Worm (Caenorhabditis elegans): Measurements from ENCODE around the gene ugt-4.

ugt-4 gene

ce11 chrV:12787026-12787425 is 8.1 kb downstream of the ugt-4 start, which contains the start of gene fkb-4:
TSS of gene fkb-4 (minus strand) at chrV:12787126.
- peak; percentile 35 for TF ChIP-seq blmp-1 (tag; optimal IDR thresholded peaks at IDR 0.05)
- no peak for TF ChIP-seq isw-1 (GFP tag; IDR thresholded peaks at IDR 0.05)
- no peak for TF ChIP-seq mab-9 (GFP tag; IDR thresholded peaks at IDR 0.05)
- TF ChIP-seq nhr-84 (tag; optimal IDR thresholded peaks at IDR 0.05) = no peak
- no peak for TF ChIP-seq lin-39 (tag; optimal IDR thresholded peaks at IDR 0.05)
- TF ChIP-seq xbp-1 (tag; optimal IDR thresholded peaks at IDR 0.05) = no peak
- no peak for TF ChIP-seq fkh-8 (tag; optimal IDR thresholded peaks at IDR 0.05)

- TF ChIP-seq dsc-1 (tag; optimal IDR thresholded peaks at IDR 0.05) = peak; percentile 59
- peak; percentile 68 for TF ChIP-seq pax-3 (tag; optimal IDR thresholded peaks at IDR 0.05)
- no peak for TF ChIP-seq pag-3 (tag; optimal IDR thresholded peaks at IDR 0.05; ENCODE audit: borderline replicate concordance, insufficient read depth)
Measured at ce11 chrV:12786340-12786739, 8.8 kb downstream of the ugt-4 start.

- TF ChIP-seq ama-1 (optimal IDR thresholded peaks at IDR 0.05) (no peak), C16A3.4 (tag; optimal IDR thresholded peaks at IDR 0.05) (no peak), pax-3 (tag; optimal IDR thresholded peaks at IDR 0.05) (peak; percentile 41), lin-13 (GFP tag; optimal IDR thresholded peaks at IDR 0.05) (no peak), ceh-82 (tag; optimal IDR thresholded peaks at IDR 0.05) (no peak), F16B12.6 (tag; optimal IDR thresholded peaks at IDR 0.05) (no peak), fkh-4 (tag; optimal IDR thresholded peaks at IDR 0.05; ENCODE audit: borderline replicate concordance) (no peak), nhr-19 (GFP tag; conservative IDR thresholded peaks at IDR 0.05) (no peak), hpl-2 (GFP tag; optimal IDR thresholded peaks at IDR 0.05) (no peak), alr-1 (tag; optimal IDR thresholded peaks at IDR 0.05; ENCODE audit: borderline replicate concordance) (no peak), fkh-8 (tag; optimal IDR thresholded peaks at IDR 0.05) (peak; percentile 7), zag-1 (tag; optimal IDR thresholded peaks at IDR 0.05) (no peak), ets-5 (GFP tag; IDR thresholded peaks at IDR 0.05) (no peak), nhr-20 (tag; optimal IDR thresholded peaks at IDR 0.05) (no peak), nhr-84 (tag; optimal IDR thresholded peaks at IDR 0.05) (no peak), snpc-4 (tag; optimal IDR thresholded peaks at IDR 0.05) (no peak), ztf-4 (tag; optimal IDR thresholded peaks at IDR 0.05) (no peak)
Measured at ce11 chrV:12784861-12785260, 10.3 kb downstream of the ugt-4 start, which contains the start of gene sre-20. TSS of gene sre-20 (minus strand) at chrV:12784961.

ce11 chrV:12780248-12780647 is 14.9 kb downstream of the ugt-4 start:
- TF ChIP-seq nhr-237 (tag; optimal IDR thresholded peaks at IDR 0.05) = no peak
- TF ChIP-seq vab-15 (tag; optimal IDR thresholded peaks at IDR 0.05) = peak; percentile 38
- peak; percentile 9 for TF ChIP-seq lir-3 (tag; optimal IDR thresholded peaks at IDR 0.05; ENCODE audit: poor library complexity)
- TF ChIP-seq blmp-1 (tag; optimal IDR thresholded peaks at IDR 0.05) = no peak
- TF ChIP-seq nhr-77 (tag; optimal IDR thresholded peaks at IDR 0.05) = peak; percentile 21
- peak in 1 of 6 experiments; percentile 23 for TF ChIP-seq elt-3 (tag; optimal IDR thresholded peaks at IDR 0.05)
- peak; percentile 3 to 44 (median 43) for TF ChIP-seq dpl-1 (GFP tag; optimal IDR thresholded peaks at IDR 0.05)
- TF ChIP-seq lin-14 (GFP tag; optimal IDR thresholded peaks at IDR 0.05) = peak; percentile 38
- no peak for TF ChIP-seq nhr-84 (tag; optimal IDR thresholded peaks at IDR 0.05)
- no peak for TF ChIP-seq hpl-2 (GFP tag; optimal IDR thresholded peaks at IDR 0.05)
- peak; percentile 30 for TF ChIP-seq fkh-8 (tag; optimal IDR thresholded peaks at IDR 0.05)
- TF ChIP-seq nhr-20 (tag; optimal IDR thresholded peaks at IDR 0.05) = peak; percentile 49
- TF ChIP-seq rnt-1 (tag; optimal IDR thresholded peaks at IDR 0.05) = peak; percentile 53
- no peak for TF ChIP-seq ces-1 (GFP tag; optimal IDR thresholded peaks at IDR 0.05)
- TF ChIP-seq dsc-1 (tag; optimal IDR thresholded peaks at IDR 0.05) = peak; percentile 30
- peak; percentile 45 for TF ChIP-seq pax-3 (tag; optimal IDR thresholded peaks at IDR 0.05)
- TF ChIP-seq swsn-7 (tag; optimal IDR thresholded peaks at IDR 0.05) = peak; percentile 36
- TF ChIP-seq nhr-71 (tag; optimal IDR thresholded peaks at IDR 0.05) = peak; percentile 49
- TF ChIP-seq jun-1 (tag; optimal IDR thresholded peaks at IDR 0.05) = no peak
- peak; percentile 61 for TF ChIP-seq nhr-47 (tag; optimal IDR thresholded peaks at IDR 0.05)
- TF ChIP-seq unc-62 (GFP tag; optimal IDR thresholded peaks at IDR 0.05) = no peak
- TF ChIP-seq nhr-90 (tag; optimal IDR thresholded peaks at IDR 0.05; ENCODE audit: poor library complexity) = peak; percentile 42
- peak; percentile 35 to 51 for TF ChIP-seq efl-1 (optimal IDR thresholded peaks at IDR 0.05)
- peak; percentile 41 to 93 for TF ChIP-seq efl-1 (GFP tag; optimal IDR thresholded peaks at IDR 0.05 in 1 of 2)
- no peak for TF ChIP-seq hlh-4 (tag; optimal IDR thresholded peaks at IDR 0.05)
- no peak for TF ChIP-seq snpc-4 (tag; optimal IDR thresholded peaks at IDR 0.05)
- TF ChIP-seq tbx-2 (tag; optimal IDR thresholded peaks at IDR 0.05) = peak; percentile 14
- TF ChIP-seq nhr-85 (tag) = peak; percentile 46
- TF ChIP-seq ceh-82 (tag; optimal IDR thresholded peaks at IDR 0.05) = peak in 1 of 3 experiments; percentile 48
- no peak for TF ChIP-seq unc-86 (tag; optimal IDR thresholded peaks at IDR 0.05)
- TF ChIP-seq Y116A8C.19 (tag; optimal IDR thresholded peaks at IDR 0.05; ENCODE audit: borderline replicate concordance) = no peak
- peak; percentile 10 for TF ChIP-seq xbp-1 (tag; optimal IDR thresholded peaks at IDR 0.05)
- TF ChIP-seq ztf-4 (tag; optimal IDR thresholded peaks at IDR 0.05) = peak; percentile 3
